Fruit fly (Drosophila melanogaster): ENCODE results near the gene CG42680.

dm6 chr2L:14632799-14633198 lies 44.8 kb upstream of the CG42680 start:
- no peak for TF ChIP-seq psq (optimal IDR thresholded peaks at IDR 0.05)
- no peak for TF ChIP-seq ttk (optimal IDR thresholded peaks at IDR 0.05)
- no peak for TF ChIP-seq h (optimal IDR thresholded peaks at IDR 0.05)
- no peak for TF ChIP-seq Sin3A (optimal IDR thresholded peaks at IDR 0.05)

Data from Kc167 (cell line).